Worm (Caenorhabditis elegans) whole organism, young adult: Measurements from ENCODE around the gene ctsa-1.1.

Experiments
- F52B5.7 ChIP-seq: sonication (generic microtip); optimal IDR thresholded peaks from 2 replicates; lab custom pipeline; 2016; ENCODE audit warnings: mild to moderate bottlenecking, missing genetic modification characterization, missing compliant biosample characterization
- F55B11.4 ChIP-seq: sonication (generic microtip); optimal IDR thresholded peaks from 2 replicates; lab custom pipeline; 2016; ENCODE audit warnings: missing compliant biosample characterization, missing genetic modification characterization, borderline replicate concordance; ENCODE audit not compliant: insufficient read depth
- egl-18 ChIP-seq: fragments of 200-800 bp; sonication (Bioruptor generic); IDR thresholded peaks from 2 replicates; pipeline ENCODE4 v1.3.6; 2022; ENCODE audit warnings: missing genetic modification reagents, missing genetic modification characterization, missing compliant biosample characterization
- fkh-3 ChIP-seq: sonication (generic microtip); optimal IDR thresholded peaks from 2 replicates; lab custom pipeline; 2016; ENCODE audit warnings: mild to moderate bottlenecking, missing genetic modification characterization, missing compliant biosample characterization
- nhr-179 ChIP-seq: sonication (generic microtip); optimal IDR thresholded peaks from 2 replicates; lab custom pipeline; 2016; ENCODE audit warnings: mild to moderate bottlenecking, missing genetic modification characterization, missing compliant biosample characterization
- sdz-38 ChIP-seq: sonication (generic microtip); optimal IDR thresholded peaks from 2 replicates; lab custom pipeline; 2016; ENCODE audit warnings: missing genotype, missing genetic modification characterization, missing compliant biosample characterization
- snpc-4 ChIP-seq, 5 experiments: fragments of 150-350 bp in 1 of 5; sonication (generic microtip) in 4 of 5; optimal IDR thresholded peaks; 2 replicates each; lab custom pipeline; 2014 to 2018; ENCODE audit warnings: missing genetic modification characterization in 5 of 5, missing biosample characterization in 3 of 5, antibody characterized with exemption in 2 of 5, mild to moderate bottlenecking in 2 of 5, missing compliant biosample characterization in 2 of 5, missing genotype in 2 of 5, moderate library complexity in 2 of 5, missing genetic modification reagents in 1 of 5
- unc-62 ChIP-seq: fragments of 150-350 bp; optimal IDR thresholded peaks from 2 replicates; lab custom pipeline; 2014; ENCODE audit warnings: missing biosample characterization, missing genetic modification reagents, missing genetic modification characterization

DNA sequence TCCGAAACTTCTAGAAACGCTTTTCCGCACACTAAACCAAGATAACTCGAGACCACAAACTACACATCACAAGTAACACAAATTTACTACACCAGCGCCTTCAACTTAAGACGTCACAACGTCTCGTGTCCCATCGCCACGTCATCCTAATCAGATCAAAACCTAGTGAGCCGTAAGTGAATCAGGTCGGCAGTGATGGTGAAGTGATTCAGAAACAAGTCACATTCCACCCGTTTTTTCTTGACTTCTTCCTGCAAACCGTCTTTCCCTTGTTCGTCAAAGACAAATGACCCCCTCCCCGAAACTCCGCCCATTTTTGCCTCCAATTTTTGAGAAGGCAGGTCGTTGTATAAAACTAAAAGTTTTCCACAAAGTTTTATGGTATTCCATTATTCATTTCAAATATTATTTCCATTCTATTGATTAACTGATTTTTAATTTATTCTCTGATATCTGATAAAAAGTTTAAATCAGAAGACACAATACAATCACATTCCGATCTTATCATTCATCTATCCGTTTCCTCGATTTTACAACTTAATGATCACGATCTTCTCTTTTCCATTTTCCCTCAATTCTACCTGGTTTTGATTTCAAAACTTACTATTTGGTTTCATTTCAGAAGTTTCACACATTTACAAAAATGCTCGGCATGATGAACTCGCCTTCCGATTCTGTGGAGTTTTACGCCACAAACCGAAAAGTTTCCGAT lies 25.3 kb downstream of the ctsa-1.1 start, which contains the start of gene F26G1.2:
- no peak for TF ChIP-seq F52B5.7 (tag; lab: Kevin White, UChicago)
- no peak for TF ChIP-seq sdz-38
- no peak for TF ChIP-seq snpc-4 (GFP tag; optimal IDR thresholded peaks at IDR 0.05; lab: Kevin White, UChicago)
- no peak for TF ChIP-seq snpc-4 (tag; optimal IDR thresholded peaks at IDR 0.05; lab: Kevin White, UChicago)
- no peak for TF ChIP-seq unc-62 (GFP tag; lab: Kevin White, UChicago)
- no peak for TF ChIP-seq nhr-179 (tag; lab: Kevin White, UChicago)
- TF ChIP-seq egl-18 (GFP tag; lab: Robert Waterston, UW), result no peak
- TF ChIP-seq F55B11.4 (tag; lab: Kevin White, UChicago), result no peak
- no peak for TF ChIP-seq fkh-3 (tag; lab: Kevin White, UChicago)
